Worm (Caenorhabditis elegans) whole organism, late embryonic: ENCODE measurements around the gene T11G6.4.

Experiments used
- ama-1 ChIP-seq: fragments of 150-350 bp; optimal IDR thresholded peaks from 2 replicates; lab custom pipeline; 2014
- ceh-19 ChIP-seq: fragments of 200-800 bp; sonication (Bioruptor generic); optimal IDR thresholded peaks from 2 replicates; lab custom pipeline; 2018; ENCODE audit warnings: mild to moderate bottlenecking, missing genetic modification characterization, missing compliant biosample characterization
- fkh-10 ChIP-seq: fragments of 150-350 bp; optimal IDR thresholded peaks from 2 replicates; lab custom pipeline; 2014; ENCODE audit warnings: missing biosample characterization, missing genetic modification reagents, missing genetic modification characterization
- pha-2 ChIP-seq: sonication (generic microtip); optimal IDR thresholded peaks from 2 replicates; lab custom pipeline; 2017; ENCODE audit warnings: mild to moderate bottlenecking, missing genetic modification characterization, missing compliant biosample characterization
- tbx-2 ChIP-seq: sonication (generic microtip); optimal IDR thresholded peaks from 2 replicates; lab custom pipeline; 2016; ENCODE audit warnings: missing genetic modification characterization, missing compliant biosample characterization

DNA sequence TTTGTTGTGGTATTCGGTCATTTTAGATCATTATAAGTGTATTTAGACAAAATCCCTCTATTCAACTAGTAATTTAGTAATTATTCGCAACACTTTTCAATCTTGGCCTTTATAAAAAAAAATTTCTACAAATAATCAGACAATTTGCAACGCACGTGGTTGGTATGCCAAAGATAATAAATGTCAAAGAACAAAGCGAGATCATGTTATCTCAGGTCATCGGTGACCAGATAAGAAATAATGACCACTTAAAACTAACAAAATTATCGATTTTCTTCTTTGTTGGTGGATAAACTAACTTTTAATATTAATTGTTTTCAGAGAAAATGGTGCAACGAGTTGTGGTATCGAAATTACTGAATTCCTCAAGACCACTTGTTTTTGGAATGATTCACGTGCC, 29.5 kb upstream of the T11G6.4 start, which contains the start of gene F13E9.13:
- TF ChIP-seq fkh-10 (no peak), tbx-2 (no peak), ama-1 (no peak), ceh-19 (GFP tag; lab: Kevin White, UChicago) (no peak), pha-2 (tag; lab: Kevin White, UChicago) (no peak)
